Fruit fly (Drosophila melanogaster) whole organism, embryonic: ENCODE measurements around the gene CG14367.

ENCODE experiments used
- Antp ChIP-seq: fragments of 200-800 bp; sonication (Bioruptor generic); optimal IDR thresholded peaks from 3 replicates; lab custom pipeline; 2016; ENCODE audit warnings: missing biosample characterization, missing genetic modification characterization
- Atf3 ChIP-seq: fragments of 200-800 bp; sonication (Bioruptor generic); optimal IDR thresholded peaks from 3 replicates; lab custom pipeline; 2016; ENCODE audit warnings: missing biosample characterization, missing genetic modification characterization
- CG10654 ChIP-seq: fragments of 200-800 bp; sonication (Bioruptor generic); optimal IDR thresholded peaks from 2 replicates; lab custom pipeline; 2016; ENCODE audit warnings: missing biosample characterization, missing genetic modification characterization
- CG10979 ChIP-seq: fragments of 200-800 bp; sonication (Bioruptor generic); optimal IDR thresholded peaks from 2 replicates; lab custom pipeline; 2018; ENCODE audit warnings: missing biosample characterization, mild to moderate bottlenecking, missing genetic modification characterization, moderate library complexity
- CG12071 ChIP-seq: fragments of 200-800 bp; sonication (Bioruptor generic); optimal IDR thresholded peaks from 3 replicates; lab custom pipeline; 2018; ENCODE audit warnings: missing biosample characterization, mild to moderate bottlenecking, missing genetic modification characterization
- CG12104 ChIP-seq: fragments of 200-800 bp; sonication (Bioruptor generic); optimal IDR thresholded peaks from 3 replicates; lab custom pipeline; 2016; ENCODE audit warnings: missing biosample characterization, missing genetic modification characterization
- CG14860 ChIP-seq: fragments of 200-800 bp; sonication (Bioruptor generic); IDR thresholded peaks from 3 replicates; pipeline ENCODE4 v1.3.6; 2022; ENCODE audit warnings: missing biosample characterization, missing genetic modification characterization; ENCODE audit not compliant: partially characterized antibody
- CG15073 ChIP-seq: fragments of 200-800 bp; sonication (Bioruptor generic); optimal IDR thresholded peaks from 2 replicates; lab custom pipeline; 2016; ENCODE audit warnings: missing biosample characterization, missing genetic modification characterization
- CG16813 ChIP-seq: fragments of 200-800 bp; sonication (Bioruptor generic); IDR thresholded peaks from 3 replicates; pipeline ENCODE4 v1.3.6; 2022; ENCODE audit warnings: missing biosample characterization, missing genetic modification characterization; ENCODE audit not compliant: partially characterized antibody
- CG17385 ChIP-seq: fragments of 200-800 bp; sonication (Bioruptor generic); optimal IDR thresholded peaks from 3 replicates; lab custom pipeline; 2018; ENCODE audit warnings: missing biosample characterization, mild to moderate bottlenecking, missing genetic modification characterization
- CG2712 ChIP-seq: fragments of 200-800 bp; optimal IDR thresholded peaks from 3 replicates; lab custom pipeline; 2019; ENCODE audit warnings: missing biosample characterization, mild to moderate bottlenecking, missing genetic modification characterization, moderate library complexity
- CG33557 ChIP-seq: fragments of 200-800 bp; sonication (Bioruptor generic); optimal IDR thresholded peaks from 2 replicates; lab custom pipeline; 2019; ENCODE audit warnings: missing biosample characterization, mild to moderate bottlenecking, missing genetic modification characterization, moderate library complexity
- CG34422 ChIP-seq: fragments of 200-800 bp; sonication (Bioruptor generic); IDR thresholded peaks from 3 replicates; pipeline ENCODE4 v1.3.6; 2022; ENCODE audit warnings: missing biosample characterization, missing genetic modification characterization
- CG4360 ChIP-seq: fragments of 200-800 bp; sonication (Bioruptor generic); IDR thresholded peaks from 2 replicates; pipeline ENCODE4 v1.3.6; 2022; ENCODE audit warnings: missing biosample characterization, missing genetic modification characterization
- CG4854 ChIP-seq: fragments of 200-800 bp; sonication (Bioruptor generic); optimal IDR thresholded peaks from 2 replicates; lab custom pipeline; 2016; ENCODE audit warnings: missing biosample characterization, missing genetic modification characterization, inconsistent platforms
- CG5245 ChIP-seq: fragments of 200-800 bp; sonication (Bioruptor generic); optimal IDR thresholded peaks from 3 replicates; lab custom pipeline; 2016; ENCODE audit warnings: missing biosample characterization, missing genetic modification characterization
- CG7271 ChIP-seq: fragments of 200-800 bp; sonication (Bioruptor generic); optimal IDR thresholded peaks from 2 replicates; lab custom pipeline; 2018; ENCODE audit warnings: missing biosample characterization, mild to moderate bottlenecking, missing genetic modification characterization, moderate library complexity
- CG7745 ChIP-seq: fragments of 200-800 bp; sonication (Bioruptor generic); optimal IDR thresholded peaks from 2 replicates; lab custom pipeline; 2018; ENCODE audit warnings: missing biosample characterization, mild to moderate bottlenecking, missing genetic modification characterization, moderate library complexity
- CG8765 ChIP-seq: fragments of 200-800 bp; sonication (Bioruptor generic); IDR thresholded peaks from 2 replicates; pipeline ENCODE4 v1.3.6; 2022; ENCODE audit warnings: missing biosample characterization, missing genetic modification characterization
- CoRest ChIP-seq: fragments of 200-800 bp; sonication (Bioruptor generic); optimal IDR thresholded peaks from 3 replicates; lab custom pipeline; 2018; ENCODE audit warnings: missing biosample characterization, mild to moderate bottlenecking, missing genetic modification characterization, moderate library complexity
- Drgx ChIP-seq: fragments of 200-800 bp; sonication (Bioruptor generic); IDR thresholded peaks from 2 replicates; pipeline ENCODE4 v1.3.6; 2022; ENCODE audit warnings: missing biosample characterization, missing genetic modification characterization
- Elba2 ChIP-seq: fragments of 200-800 bp; sonication (Bioruptor generic); optimal IDR thresholded peaks from 3 replicates; lab custom pipeline; 2016; ENCODE audit warnings: missing biosample characterization, missing genetic modification characterization
- HmgZ ChIP-seq: fragments of 200-800 bp; sonication (Bioruptor generic); optimal IDR thresholded peaks from 2 replicates; lab custom pipeline; 2018; ENCODE audit warnings: missing biosample characterization, mild to moderate bottlenecking, missing genetic modification characterization
- Kr ChIP-seq: fragments of 200-800 bp; sonication (Bioruptor generic); optimal IDR thresholded peaks from 2 replicates; lab custom pipeline; 2017; ENCODE audit warnings: missing biosample characterization, mild to moderate bottlenecking, missing genetic modification characterization
- Lpt ChIP-seq: fragments of >200 bp; optimal IDR thresholded peaks from 2 replicates; lab custom pipeline; 2018; ENCODE audit warnings: missing biosample characterization, missing genetic modification characterization
- Meics ChIP-seq: fragments of 200-800 bp; sonication (Bioruptor generic); optimal IDR thresholded peaks from 2 replicates; lab custom pipeline; 2017; ENCODE audit warnings: missing biosample characterization, mild to moderate bottlenecking, missing genetic modification characterization
- PHDP ChIP-seq: fragments of 200-800 bp; sonication (Bioruptor generic); optimal IDR thresholded peaks from 3 replicates; lab custom pipeline; 2018; ENCODE audit warnings: missing biosample characterization, mild to moderate bottlenecking, missing genetic modification characterization, moderate library complexity
- Tbp ChIP-seq: fragments of >200 bp; optimal IDR thresholded peaks from 2 replicates; lab custom pipeline; 2018; ENCODE audit warnings: missing biosample characterization, missing genetic modification characterization
- Trl ChIP-seq, 3 experiments: fragments of >200 bp in 2 of 3; fragments of 200-800 bp in 1 of 3; sonication (Bioruptor generic) in 1 of 3; optimal IDR thresholded peaks; 2 replicates in 1 of 3; 3 replicates in 2 of 3; lab custom pipeline; 2016 to 2017; ENCODE audit warnings: missing biosample characterization in 1 of 3, missing genetic modification characterization in 1 of 3
- Xbp1 ChIP-seq: fragments of 200-800 bp; sonication (Bioruptor generic); optimal IDR thresholded peaks from 3 replicates; lab custom pipeline; 2016; ENCODE audit warnings: missing biosample characterization, mild to moderate bottlenecking, missing genetic modification characterization
- br ChIP-seq: fragments of >200 bp; optimal IDR thresholded peaks from 2 replicates; lab custom pipeline; 2017
- cad ChIP-seq: fragments of >200 bp; optimal IDR thresholded peaks from 2 replicates; lab custom pipeline; 2017; ENCODE audit warnings: missing biosample characterization, missing genetic modification characterization
- chinmo ChIP-seq: fragments of 200-800 bp; sonication (Bioruptor generic); IDR thresholded peaks from 4 replicates; pipeline ENCODE4 v1.3.6; 2022; ENCODE audit warnings: missing biosample characterization, missing genetic modification characterization; ENCODE audit not compliant: partially characterized antibody
- corto ChIP-seq: fragments of 200-800 bp; sonication (Bioruptor generic); optimal IDR thresholded peaks from 2 replicates; lab custom pipeline; 2016; ENCODE audit warnings: missing biosample characterization, mild to moderate bottlenecking, missing genetic modification characterization, moderate library complexity
- crc ChIP-seq: fragments of 200-800 bp; sonication (Bioruptor generic); optimal IDR thresholded peaks from 2 replicates; lab custom pipeline; 2016; ENCODE audit warnings: missing biosample characterization, missing genetic modification characterization
- dan ChIP-seq: fragments of 200-800 bp; sonication (Bioruptor generic); IDR thresholded peaks from 2 replicates; pipeline ENCODE4 v1.3.6; 2022; ENCODE audit warnings: missing biosample characterization, missing genetic modification characterization
- dmrt11E ChIP-seq: fragments of 200-800 bp; sonication (Bioruptor generic); optimal IDR thresholded peaks from 3 replicates; lab custom pipeline; 2018; ENCODE audit warnings: missing biosample characterization, mild to moderate bottlenecking, missing genetic modification characterization, moderate library complexity
- dysf ChIP-seq: fragments of 200-800 bp; sonication (Bioruptor generic); IDR thresholded peaks from 3 replicates; pipeline ENCODE4 v1.3.6; 2022; ENCODE audit warnings: missing biosample characterization, missing genetic modification characterization
- emc ChIP-seq: fragments of 200-800 bp; sonication (Bioruptor generic); optimal IDR thresholded peaks from 2 replicates; lab custom pipeline; 2016; ENCODE audit warnings: missing biosample characterization, missing genetic modification characterization
- fd102C ChIP-seq: fragments of 200-800 bp; sonication (Bioruptor generic); optimal IDR thresholded peaks from 2 replicates; lab custom pipeline; 2018; ENCODE audit warnings: missing biosample characterization, mild to moderate bottlenecking, missing genetic modification characterization, moderate library complexity
- nmo ChIP-seq: fragments of 200-800 bp; sonication (Bioruptor generic); optimal IDR thresholded peaks from 2 replicates; lab custom pipeline; 2018; ENCODE audit warnings: missing biosample characterization, mild to moderate bottlenecking, missing genetic modification characterization, moderate library complexity
- oc ChIP-seq: fragments of 200-800 bp; sonication (Bioruptor generic); optimal IDR thresholded peaks from 2 replicates; lab custom pipeline; 2018; ENCODE audit warnings: missing biosample characterization, mild to moderate bottlenecking, missing genetic modification characterization, moderate library complexity
- phol ChIP-seq: fragments of 200-800 bp; sonication (Bioruptor generic); optimal IDR thresholded peaks from 3 replicates; lab custom pipeline; 2018; ENCODE audit warnings: missing biosample characterization, mild to moderate bottlenecking, missing genetic modification characterization, moderate library complexity
- pnt ChIP-seq: fragments of 200-800 bp; sonication (Bioruptor generic); optimal IDR thresholded peaks from 3 replicates; lab custom pipeline; 2016; ENCODE audit warnings: missing biosample characterization, missing genetic modification characterization
- scrt ChIP-seq: fragments of 200-800 bp; sonication (Bioruptor generic); optimal IDR thresholded peaks from 2 replicates; lab custom pipeline; 2018; ENCODE audit warnings: missing biosample characterization, mild to moderate bottlenecking, missing genetic modification characterization, moderate library complexity
- sens-2 ChIP-seq: fragments of 200-800 bp; sonication (Bioruptor generic); IDR thresholded peaks from 2 replicates; pipeline ENCODE4 v1.3.6; 2022; ENCODE audit warnings: missing biosample characterization, missing genetic modification characterization
- sim ChIP-seq: fragments of 200-800 bp; sonication (Bioruptor generic); IDR thresholded peaks from 2 replicates; pipeline ENCODE4 v1.3.6; 2022; ENCODE audit warnings: missing biosample characterization, missing genetic modification characterization
- slbo ChIP-seq: fragments of 200-800 bp; sonication (Bioruptor generic); IDR thresholded peaks from 2 replicates; pipeline ENCODE4 v1.3.6; 2022; ENCODE audit warnings: missing biosample characterization, missing genetic modification characterization
- toy ChIP-seq: fragments of 200-800 bp; sonication (Bioruptor generic); IDR thresholded peaks from 2 replicates; pipeline ENCODE4 v1.3.6; 2022; ENCODE audit warnings: missing biosample characterization, missing genetic modification characterization
- tx ChIP-seq: fragments of 200-800 bp; sonication (Bioruptor generic); optimal IDR thresholded peaks from 2 replicates; lab custom pipeline; 2016; ENCODE audit warnings: missing biosample characterization, missing genetic modification characterization
- vvl ChIP-seq: fragments of 200-800 bp; sonication (Bioruptor generic); IDR thresholded peaks from 2 replicates; pipeline ENCODE4 v1.3.6; 2022; ENCODE audit warnings: missing biosample characterization, missing genetic modification characterization
- wek ChIP-seq: fragments of 200-800 bp; sonication (Bioruptor generic); optimal IDR thresholded peaks from 3 replicates; lab custom pipeline; 2018; ENCODE audit warnings: missing biosample characterization, mild to moderate bottlenecking, missing genetic modification characterization, moderate library complexity

CG14367 gene

dm6 chr3R:13713541-13713940 is 19.7 kb downstream of the CG14367 start (continued):
- peak; percentile 50 for TF ChIP-seq nmo (GFP tag; lab: Kevin White, UChicago)
- no peak for TF ChIP-seq CG4854 (GFP tag; lab: Kevin White, UChicago)
- no peak for TF ChIP-seq Xbp1 (GFP tag; lab: Kevin White, UChicago)
- no peak for TF ChIP-seq CG16813
- peak; percentile 3 for TF ChIP-seq scrt (GFP tag; lab: Kevin White, UChicago)
- no peak for TF ChIP-seq dan (GFP tag; lab: Robert Waterston, UW)
- TF ChIP-seq Atf3 (GFP tag; lab: Kevin White, UChicago), result no peak
- no peak for TF ChIP-seq chinmo
- TF ChIP-seq CG2712, result peak; percentile 75
- no peak for TF ChIP-seq CG7745 (tag; lab: Kevin White, UChicago)
- TF ChIP-seq CoRest (tag; lab: Kevin White, UChicago), result peak; percentile 64
- TF ChIP-seq CG15073 (GFP tag; lab: Kevin White, UChicago), result no peak
- 0 out of 2 replicates have a peak, but pooled peaks have one; percentile 26 for TF ChIP-seq vvl (GFP tag; lab: Robert Waterston, UW)
- no peak for TF ChIP-seq slbo (GFP tag; lab: Robert Waterston, UW)
- peak; percentile 21 for TF ChIP-seq fd102C
- TF ChIP-seq CG33557 (GFP tag; lab: Kevin White, UChicago), result peak; percentile 33
- TF ChIP-seq br (lab: Kevin White, UChicago), result no peak
- TF ChIP-seq phol, result peak; percentile 58
- peak; percentile 24 for TF ChIP-seq CG10654 (GFP tag; lab: Kevin White, UChicago)
- TF ChIP-seq cad (GFP tag; lab: Kevin White, UChicago), result no peak
- no peak for TF ChIP-seq toy
- no peak for TF ChIP-seq sens-2
- no peak for TF ChIP-seq CG4360 (GFP tag; lab: Robert Waterston, UW)
- TF ChIP-seq CG10979 (tag; lab: Kevin White, UChicago), result peak; percentile 58
- peak; percentile 65 for TF ChIP-seq dmrt11E (tag; lab: Kevin White, UChicago)
- no peak for TF ChIP-seq corto (GFP tag; lab: Kevin White, UChicago)
- TF ChIP-seq PHDP, result peak; percentile 45
- no peak for TF ChIP-seq tx (GFP tag; lab: Kevin White, UChicago)
- no peak for TF ChIP-seq HmgZ (tag; lab: Kevin White, UChicago)
- TF ChIP-seq CG5245 (GFP tag; lab: Kevin White, UChicago), result no peak
- TF ChIP-seq Lpt (GFP tag; lab: Kevin White, UChicago), result no peak
- TF ChIP-seq CG34422 (GFP tag; lab: Robert Waterston, UW), result no peak
- TF ChIP-seq CG17385 (GFP tag; lab: Kevin White, UChicago), result peak; percentile 43
- no peak for TF ChIP-seq Antp
- TF ChIP-seq crc (GFP tag; lab: Kevin White, UChicago), result no peak
- TF ChIP-seq CG7271 (tag; lab: Kevin White, UChicago), result peak; percentile 49
- no peak for TF ChIP-seq dysf (GFP tag; lab: Robert Waterston, UW)
- TF ChIP-seq Drgx (GFP tag; lab: Robert Waterston, UW), result peak; percentile 66
- TF ChIP-seq Elba2 (GFP tag; lab: Kevin White, UChicago), result no peak
- TF ChIP-seq Trl (optimal IDR thresholded peaks at IDR 0.05; lab: Kevin White, UChicago), result no peak
- no peak for TF ChIP-seq Trl (GFP tag; optimal IDR thresholded peaks at IDR 0.05; lab: Kevin White, UChicago)
- TF ChIP-seq emc (GFP tag; lab: Kevin White, UChicago), result no peak
- TF ChIP-seq wek, result no peak
- TF ChIP-seq pnt (GFP tag; lab: Kevin White, UChicago), result no peak
- no peak for TF ChIP-seq CG14860 (GFP tag; lab: Robert Waterston, UW)
- no peak for TF ChIP-seq CG12071 (GFP tag; lab: Kevin White, UChicago)
- TF ChIP-seq Meics, result peak; percentile 26
- TF ChIP-seq Tbp, result no peak
- TF ChIP-seq oc (tag; lab: Kevin White, UChicago), result peak; percentile 0
- no peak for TF ChIP-seq Kr (GFP tag; lab: Kevin White, UChicago)
- TF ChIP-seq CG8765, result no peak
- no peak for TF ChIP-seq sim (GFP tag; lab: Robert Waterston, UW)
- peak; percentile 24 for TF ChIP-seq CG12104 (GFP tag; lab: Kevin White, UChicago)
